Worm (Caenorhabditis elegans) whole organism, mixed stage, embryonic: ENCODE data around the gene gcy-12.

ENCODE experiments used
- ces-1 ChIP-seq: fragments of 150-350 bp; optimal IDR thresholded peaks from 2 replicates; lab custom pipeline; 2014; ENCODE audit warnings: missing biosample characterization, missing genetic modification reagents, missing genetic modification characterization
- elt-3 ChIP-seq: fragments of 150-350 bp; optimal IDR thresholded peaks from 2 replicates; lab custom pipeline; 2014; ENCODE audit warnings: missing biosample characterization, missing genetic modification characterization
- lin-13 ChIP-seq: fragments of 150-350 bp; optimal IDR thresholded peaks from 2 replicates; lab custom pipeline; 2014; ENCODE audit warnings: missing biosample characterization, missing genetic modification characterization
- lin-32 ChIP-seq: fragments of 200-800 bp; sonication (Bioruptor generic); optimal IDR thresholded peaks from 2 replicates; lab custom pipeline; 2018; ENCODE audit warnings: mild to moderate bottlenecking, missing genetic modification characterization, missing compliant biosample characterization
- nhr-28 ChIP-seq: fragments of 150-350 bp; optimal IDR thresholded peaks from 2 replicates; lab custom pipeline; 2014; ENCODE audit warnings: missing biosample characterization, missing genetic modification characterization
- sem-2 ChIP-seq: fragments of 200-800 bp; sonication (Bioruptor generic); optimal IDR thresholded peaks from 2 replicates; lab custom pipeline; 2018; ENCODE audit warnings: mild to moderate bottlenecking, missing genetic modification characterization, missing compliant biosample characterization
- unc-39 ChIP-seq: fragments of 150-350 bp; optimal IDR thresholded peaks from 2 replicates; lab custom pipeline; 2014; ENCODE audit warnings: missing biosample characterization, missing genetic modification characterization

ce11 chrII:5328912-5329311 lies 17.1 kb downstream of the gcy-12 start:
- TF ChIP-seq lin-13 (tag; lab: Kevin White, UChicago): no peak
- TF ChIP-seq unc-39 (tag; lab: Kevin White, UChicago): no peak
- TF ChIP-seq lin-32 (GFP tag; lab: Kevin White, UChicago): no peak
- no peak for TF ChIP-seq ces-1 (GFP tag; lab: Kevin White, UChicago)
- TF ChIP-seq sem-2 (GFP tag; lab: Kevin White, UChicago): no peak
- no peak for TF ChIP-seq nhr-28
- TF ChIP-seq elt-3 (tag; lab: Kevin White, UChicago): no peak
